Worm (Caenorhabditis elegans) whole organism, mixed stage, embryonic: Measurements from ENCODE around the gene sre-32.

Source experiments
- M03D4.4 ChIP-seq: sonication (generic microtip); optimal IDR thresholded peaks from 2 replicates; lab custom pipeline; 2017; ENCODE audit warnings: mild to moderate bottlenecking, missing genetic modification characterization, missing compliant biosample characterization
- bed-3 ChIP-seq: fragments of 200-800 bp; sonication (Bioruptor generic); optimal IDR thresholded peaks from 3 replicates; lab custom pipeline; 2018; ENCODE audit warnings: mild to moderate bottlenecking, missing genetic modification characterization, moderate library complexity, missing compliant biosample characterization
- blmp-1 ChIP-seq: fragments of 150-350 bp; optimal IDR thresholded peaks from 2 replicates; lab custom pipeline; 2014; ENCODE audit warnings: missing biosample characterization, missing genetic modification characterization
- ceh-39 ChIP-seq: fragments of 150-350 bp; optimal IDR thresholded peaks from 2 replicates; lab custom pipeline; 2014; ENCODE audit warnings: missing biosample characterization, missing genetic modification characterization
- ceh-43 ChIP-seq: fragments of 200-800 bp; sonication (Bioruptor generic); optimal IDR thresholded peaks from 2 replicates; lab custom pipeline; 2018; ENCODE audit warnings: mild to moderate bottlenecking, missing genetic modification characterization, moderate library complexity, missing compliant biosample characterization
- ceh-83 ChIP-seq: fragments of 200-800 bp; sonication (Bioruptor generic); optimal IDR thresholded peaks from 2 replicates; lab custom pipeline; 2018; ENCODE audit warnings: mild to moderate bottlenecking, missing genetic modification characterization, missing compliant biosample characterization
- ces-1 ChIP-seq: fragments of 150-350 bp; optimal IDR thresholded peaks from 2 replicates; lab custom pipeline; 2014; ENCODE audit warnings: missing biosample characterization, missing genetic modification reagents, missing genetic modification characterization
- cnd-1 ChIP-seq: fragments of 200-800 bp; sonication (Bioruptor generic); optimal IDR thresholded peaks from 2 replicates; lab custom pipeline; 2018; ENCODE audit warnings: mild to moderate bottlenecking, missing genetic modification characterization, missing compliant biosample characterization
- drap-1 ChIP-seq: fragments of 200-800 bp; sonication (Bioruptor generic); optimal IDR thresholded peaks from 3 replicates; lab custom pipeline; 2018; ENCODE audit warnings: mild to moderate bottlenecking, missing genetic modification characterization, missing compliant biosample characterization
- elt-1 ChIP-seq: sonication (generic microtip); optimal IDR thresholded peaks from 2 replicates; lab custom pipeline; 2017; ENCODE audit warnings: missing genetic modification characterization, mild to moderate bottlenecking, missing compliant biosample characterization, antibody characterized with exemption, moderate library complexity, borderline replicate concordance; ENCODE audit not compliant: insufficient read depth
- elt-3 ChIP-seq: fragments of 150-350 bp; optimal IDR thresholded peaks from 2 replicates; lab custom pipeline; 2014; ENCODE audit warnings: missing biosample characterization, missing genetic modification characterization
- flh-1 ChIP-seq: fragments of 200-800 bp; sonication (Bioruptor generic); optimal IDR thresholded peaks from 2 replicates; lab custom pipeline; 2018; ENCODE audit warnings: mild to moderate bottlenecking, missing genetic modification characterization, moderate library complexity, missing compliant biosample characterization
- ham-2 ChIP-seq: fragments of 200-800 bp; sonication (Bioruptor generic); optimal IDR thresholded peaks from 2 replicates; lab custom pipeline; 2018; ENCODE audit warnings: mild to moderate bottlenecking, missing genetic modification characterization, missing compliant biosample characterization
- lin-13 ChIP-seq: fragments of 150-350 bp; optimal IDR thresholded peaks from 2 replicates; lab custom pipeline; 2014; ENCODE audit warnings: missing biosample characterization, missing genetic modification characterization
- lin-32 ChIP-seq: fragments of 200-800 bp; sonication (Bioruptor generic); optimal IDR thresholded peaks from 2 replicates; lab custom pipeline; 2018; ENCODE audit warnings: mild to moderate bottlenecking, missing genetic modification characterization, missing compliant biosample characterization
- lsy-2 ChIP-seq: fragments of 150-350 bp; optimal IDR thresholded peaks from 2 replicates; lab custom pipeline; 2014; ENCODE audit warnings: missing biosample characterization, missing genetic modification characterization
- mab-5 ChIP-seq: fragments of 150-350 bp; optimal IDR thresholded peaks from 2 replicates; lab custom pipeline; 2014; ENCODE audit warnings: missing biosample characterization, missing genetic modification characterization
- mep-1 ChIP-seq: fragments of 150-350 bp; optimal IDR thresholded peaks from 2 replicates; lab custom pipeline; 2017; ENCODE audit warnings: missing biosample characterization, missing genetic modification reagents, missing genetic modification characterization, inconsistent platforms
- mls-2 ChIP-seq: sonication (generic microtip); optimal IDR thresholded peaks from 2 replicates; lab custom pipeline; 2016; ENCODE audit warnings: mild to moderate bottlenecking, missing genetic modification characterization, moderate library complexity, missing compliant biosample characterization
- nhr-12 ChIP-seq: fragments of 150-350 bp; optimal IDR thresholded peaks from 2 replicates; lab custom pipeline; 2014; ENCODE audit warnings: missing biosample characterization, missing genetic modification characterization
- nhr-2 ChIP-seq: fragments of 150-350 bp; optimal IDR thresholded peaks from 2 replicates; lab custom pipeline; 2014; ENCODE audit warnings: missing biosample characterization, missing genetic modification characterization
- nhr-237 ChIP-seq: fragments of 150-350 bp; optimal IDR thresholded peaks from 2 replicates; lab custom pipeline; 2014; ENCODE audit warnings: missing biosample characterization, missing genetic modification characterization
- nhr-28 ChIP-seq: fragments of 150-350 bp; optimal IDR thresholded peaks from 2 replicates; lab custom pipeline; 2014; ENCODE audit warnings: missing biosample characterization, missing genetic modification characterization
- nhr-76 ChIP-seq: sonication (generic microtip); optimal IDR thresholded peaks from 2 replicates; lab custom pipeline; 2017; ENCODE audit warnings: missing biosample characterization, missing genetic modification characterization
- pha-4 ChIP-seq: fragments of 150-350 bp; optimal IDR thresholded peaks from 2 replicates; lab custom pipeline; 2018; ENCODE audit warnings: missing biosample characterization, missing genetic modification reagents, missing genetic modification characterization
- sem-2 ChIP-seq: fragments of 200-800 bp; sonication (Bioruptor generic); optimal IDR thresholded peaks from 2 replicates; lab custom pipeline; 2018; ENCODE audit warnings: mild to moderate bottlenecking, missing genetic modification characterization, missing compliant biosample characterization
- snpc-4 ChIP-seq: fragments of 150-350 bp; optimal IDR thresholded peaks from 2 replicates; lab custom pipeline; 2014; ENCODE audit warnings: missing biosample characterization, missing genetic modification characterization
- sptf-1 ChIP-seq: sonication (generic microtip); optimal IDR thresholded peaks from 2 replicates; lab custom pipeline; 2017; ENCODE audit warnings: mild to moderate bottlenecking, missing genetic modification characterization, moderate library complexity, missing compliant biosample characterization
- tbx-8 ChIP-seq: fragments of 200-800 bp; sonication (Bioruptor generic); optimal IDR thresholded peaks from 2 replicates; lab custom pipeline; 2018; ENCODE audit warnings: mild to moderate bottlenecking, missing genetic modification characterization, moderate library complexity, missing compliant biosample characterization
- unc-120 ChIP-seq: sonication (generic microtip); optimal IDR thresholded peaks from 2 replicates; lab custom pipeline; 2017; ENCODE audit warnings: missing genetic modification characterization, missing compliant biosample characterization; ENCODE audit not compliant: poor library complexity, severe bottlenecking
- unc-39 ChIP-seq: fragments of 150-350 bp; optimal IDR thresholded peaks from 2 replicates; lab custom pipeline; 2014; ENCODE audit warnings: missing biosample characterization, missing genetic modification characterization
- unc-62 ChIP-seq: fragments of 150-350 bp; optimal IDR thresholded peaks from 2 replicates; lab custom pipeline; 2014; ENCODE audit warnings: missing biosample characterization, missing genetic modification reagents, missing genetic modification characterization
- zip-8 ChIP-seq: fragments of 150-350 bp; optimal IDR thresholded peaks from 2 replicates; lab custom pipeline; 2014; ENCODE audit warnings: missing biosample characterization, missing genetic modification characterization
- ztf-11 ChIP-seq: fragments of 150-350 bp; optimal IDR thresholded peaks from 2 replicates; lab custom pipeline; 2014; ENCODE audit warnings: missing biosample characterization, missing genetic modification characterization

sre-32 gene

ce11 chrII:12494067-12494477 is 37.5 kb upstream of the sre-32 start:
- TF ChIP-seq unc-39 (tag; lab: Kevin White, UChicago) (no peak), ces-1 (GFP tag; lab: Kevin White, UChicago) (no peak), unc-62 (GFP tag; lab: Kevin White, UChicago) (no peak), blmp-1 (tag; lab: Kevin White, UChicago) (no peak), ceh-43 (GFP tag; lab: Kevin White, UChicago) (no peak), mep-1 (tag; lab: Kevin White, UChicago) (no peak), lin-32 (GFP tag; lab: Kevin White, UChicago) (no peak), mls-2 (tag; lab: Kevin White, UChicago) (no peak), ham-2 (GFP tag; lab: Kevin White, UChicago) (no peak), lsy-2 (tag; lab: Kevin White, UChicago) (no peak), ztf-11 (tag; lab: Kevin White, UChicago) (no peak), nhr-76 (tag; lab: Kevin White, UChicago) (no peak), pha-4 (tag; lab: Kevin White, UChicago) (no peak), flh-1 (GFP tag; lab: Kevin White, UChicago) (no peak), bed-3 (GFP tag; lab: Kevin White, UChicago) (no peak), drap-1 (GFP tag; lab: Kevin White, UChicago) (no peak), sptf-1 (tag; lab: Kevin White, UChicago) (no peak), unc-120 (no peak), elt-1 (tag; lab: Kevin White, UChicago) (no peak), lin-13 (no peak)

DNA sequence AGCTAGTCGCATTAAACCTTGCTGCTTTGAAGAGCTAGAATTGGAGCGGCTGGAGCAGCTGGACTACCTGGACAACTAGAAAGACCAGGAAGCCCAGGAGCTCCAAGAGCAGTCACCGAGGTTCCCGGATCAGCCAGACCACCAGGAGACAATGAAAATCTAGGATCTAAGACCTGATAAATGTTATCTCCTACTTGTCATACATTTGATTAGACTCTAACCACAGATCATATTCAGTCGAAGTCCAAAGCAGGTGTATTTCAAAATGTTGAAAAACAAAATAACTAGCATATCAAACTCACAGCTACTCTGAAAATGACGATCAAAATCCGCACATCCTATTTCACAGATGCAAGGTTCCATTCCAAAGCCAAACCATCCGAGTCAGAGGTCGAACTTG is 35.4 kb upstream of the sre-32 start, which contains the start of gene srz-6:
TSS of gene srz-6 (plus strand) at position 301 of the 400 bp plus-strand sequence.
- TF ChIP-seq flh-1 (GFP tag; lab: Kevin White, UChicago) (no peak), mls-2 (tag; lab: Kevin White, UChicago) (no peak), ces-1 (GFP tag; lab: Kevin White, UChicago) (no peak), unc-120 (no peak), sem-2 (GFP tag; lab: Kevin White, UChicago) (no peak), ceh-39 (tag; lab: Kevin White, UChicago) (no peak), unc-39 (tag; lab: Kevin White, UChicago) (no peak), elt-1 (tag; lab: Kevin White, UChicago) (no peak)

ce11 chrII:12489903-12490302 is 33.4 kb upstream of the sre-32 start, which contains the start of gene T21B4.15:
TSS of gene T21B4.15 (plus strand) at chrII:12490203.
- no peak for TF ChIP-seq elt-3
- TF ChIP-seq M03D4.4 (tag; lab: Kevin White, UChicago): no peak
- TF ChIP-seq flh-1 (GFP tag; lab: Kevin White, UChicago): no peak
- TF ChIP-seq bed-3 (GFP tag; lab: Kevin White, UChicago): no peak
- no peak for TF ChIP-seq nhr-76 (tag; lab: Kevin White, UChicago)
- TF ChIP-seq mab-5 (tag; lab: Kevin White, UChicago): no peak
- TF ChIP-seq zip-8: no peak
- TF ChIP-seq nhr-12: no peak
- no peak for TF ChIP-seq sptf-1 (tag; lab: Kevin White, UChicago)
- TF ChIP-seq mls-2 (tag; lab: Kevin White, UChicago): no peak
- no peak for TF ChIP-seq ceh-39 (tag; lab: Kevin White, UChicago)
- TF ChIP-seq nhr-237: no peak
- TF ChIP-seq ces-1 (GFP tag; lab: Kevin White, UChicago): no peak
- TF ChIP-seq cnd-1 (tag; lab: Kevin White, UChicago): no peak
- TF ChIP-seq tbx-8 (GFP tag; lab: Kevin White, UChicago): no peak
- no peak for TF ChIP-seq snpc-4 (tag; lab: Kevin White, UChicago)
- no peak for TF ChIP-seq ceh-83 (GFP tag; lab: Kevin White, UChicago)
- TF ChIP-seq nhr-2: no peak
- no peak for TF ChIP-seq drap-1 (GFP tag; lab: Kevin White, UChicago)

- no peak for TF ChIP-seq snpc-4 (tag; lab: Kevin White, UChicago)
- TF ChIP-seq zip-8: no peak
- no peak for TF ChIP-seq ces-1 (GFP tag; lab: Kevin White, UChicago)
- no peak for TF ChIP-seq cnd-1 (tag; lab: Kevin White, UChicago)
- TF ChIP-seq elt-3: no peak
- TF ChIP-seq nhr-28 (tag; lab: Kevin White, UChicago): no peak
- no peak for TF ChIP-seq pha-4 (tag; lab: Kevin White, UChicago)
- no peak for TF ChIP-seq elt-1 (tag; lab: Kevin White, UChicago)
- TF ChIP-seq mab-5 (tag; lab: Kevin White, UChicago): no peak
- TF ChIP-seq mep-1 (tag; lab: Kevin White, UChicago): no peak
- no peak for TF ChIP-seq nhr-237
Measured at ce11 chrII:12488810-12489209, 32.3 kb upstream of the sre-32 start.
